Worm (Caenorhabditis elegans): ENCODE measurements around the gene K07C5.2.

K07C5.2 gene

ce11 chrV:10339200-10339599 is at the start of gene K07C5.2:
Gene K07C5.2 (plus strand): TSS chrV:10339500.
- no peak for TF ChIP-seq him-1 (tag; optimal IDR thresholded peaks at IDR 0.05)

DNA sequence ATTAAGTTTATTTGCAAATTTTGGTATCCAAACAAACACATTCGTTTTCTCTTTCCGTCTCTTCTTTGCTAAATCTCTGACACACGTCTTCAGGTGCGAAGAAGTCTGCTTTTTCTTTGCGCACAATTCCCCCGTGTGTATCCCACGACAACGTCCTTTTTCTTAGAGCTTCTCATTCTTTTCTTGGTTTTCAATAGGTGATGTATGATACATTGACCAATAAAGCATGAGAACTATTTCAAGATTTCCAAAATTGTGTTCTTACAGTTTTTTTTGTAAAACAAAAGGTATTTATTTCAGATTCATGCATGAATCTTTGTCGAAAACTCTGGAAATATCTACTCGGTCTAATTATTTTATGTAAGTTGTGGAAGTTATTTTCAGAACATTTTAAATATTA is 49.6 kb upstream of the K07C5.2 start, which contains the start of gene B0024.15:
TSS of gene B0024.15 (plus strand) at position 301 of the 400 bp plus-strand sequence.
- TF ChIP-seq W03F9.2 (tag; optimal IDR thresholded peaks at IDR 0.05) (no peak), him-1 (tag; optimal IDR thresholded peaks at IDR 0.05) (no peak), dao-5 (tag; optimal IDR thresholded peaks at IDR 0.05) (no peak)

DNA sequence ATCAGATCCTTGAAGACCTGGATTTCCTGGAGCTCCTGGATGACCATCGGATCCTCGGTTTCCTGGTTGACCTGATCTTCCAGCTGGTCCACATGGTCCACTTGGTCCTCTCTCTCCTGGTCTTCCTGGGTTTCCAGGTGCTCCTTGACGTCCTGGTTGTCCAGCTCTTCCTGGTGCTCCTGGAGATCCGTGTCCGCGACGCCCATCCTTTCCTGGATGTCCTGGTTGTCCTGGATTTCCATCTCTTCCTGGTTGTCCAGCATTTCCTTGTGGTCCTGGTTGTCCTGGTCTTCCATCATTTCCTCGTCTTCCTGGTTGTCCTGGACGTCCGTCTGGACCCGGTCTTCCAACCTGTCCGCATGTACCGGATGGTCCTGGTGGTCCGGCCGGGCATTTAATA is 47.5 kb upstream of the K07C5.2 start:
- no peak for TF ChIP-seq him-1 (tag; optimal IDR thresholded peaks at IDR 0.05)
- TF ChIP-seq W03F9.2 (tag; optimal IDR thresholded peaks at IDR 0.05) = no peak
- TF ChIP-seq dao-5 (tag; optimal IDR thresholded peaks at IDR 0.05) = no peak

DNA sequence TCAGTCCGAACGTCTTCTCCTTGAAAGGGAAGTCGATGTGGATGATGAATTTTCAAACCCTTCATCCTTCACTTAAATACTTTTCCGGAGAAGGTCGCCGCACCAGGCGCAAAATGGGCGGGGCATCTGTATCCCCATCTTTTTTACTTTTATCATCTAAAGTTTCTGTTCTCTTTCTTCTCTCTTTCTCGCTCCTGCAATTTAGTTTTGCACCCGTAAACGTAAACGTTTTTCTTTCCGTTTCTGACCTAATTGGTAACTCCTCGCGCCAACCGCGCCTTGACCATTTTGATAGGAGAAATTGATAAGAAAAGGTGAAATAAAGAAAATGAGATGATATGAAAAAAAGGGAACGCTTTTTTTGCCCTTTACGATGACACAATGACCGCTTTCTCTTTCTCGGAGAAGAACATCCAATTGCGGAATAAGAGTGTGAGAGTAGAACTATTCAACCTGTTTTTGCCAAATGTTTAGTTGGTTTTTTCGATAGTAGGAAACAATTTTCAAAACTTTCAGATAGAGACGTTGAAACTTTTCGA is 46.4 kb upstream of the K07C5.2 start, which contains the start of gene col-149:
TSS of gene col-149 (minus strand) at position 51 of the 539 bp plus-strand sequence.
- TF ChIP-seq him-1 (tag; optimal IDR thresholded peaks at IDR 0.05) (no peak), W03F9.2 (tag; optimal IDR thresholded peaks at IDR 0.05) (no peak), dao-5 (tag; optimal IDR thresholded peaks at IDR 0.05) (no peak)

- TF ChIP-seq W03F9.2 (tag; optimal IDR thresholded peaks at IDR 0.05) = no peak
- TF ChIP-seq dao-5 (tag; optimal IDR thresholded peaks at IDR 0.05) = no peak
- no peak for TF ChIP-seq him-1 (tag; optimal IDR thresholded peaks at IDR 0.05)
These were observed 44.8 kb upstream of the K07C5.2 start, which contains the start of gene col-150 for ce11 chrV:10294549-10294948. Gene col-150 (minus strand): TSS chrV:10294649.

DNA sequence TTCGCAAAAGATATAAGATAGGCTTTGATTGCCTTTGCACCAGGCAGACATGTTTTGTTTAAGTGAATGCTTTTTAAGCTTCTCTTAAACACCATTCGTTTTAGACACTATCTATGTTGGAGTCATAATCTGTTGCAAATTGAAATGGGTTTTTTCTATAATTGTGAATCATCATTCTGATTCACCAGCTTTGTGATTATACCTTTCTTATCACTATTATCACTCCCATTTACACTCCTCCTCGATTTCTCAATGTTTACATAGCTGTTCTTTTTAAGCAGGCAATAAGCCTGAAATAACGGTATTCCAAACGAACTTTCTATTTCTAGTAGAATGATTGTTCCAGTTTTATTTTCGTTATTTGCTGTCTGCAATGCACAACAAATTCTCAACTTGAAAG is 42.2 kb upstream of the K07C5.2 start, which contains the start of gene B0024.4:
TSS of gene B0024.4 (plus strand) at position 301 of the 400 bp plus-strand sequence.
- no peak for TF ChIP-seq him-1 (tag; optimal IDR thresholded peaks at IDR 0.05)
- no peak for TF ChIP-seq W03F9.2 (tag; optimal IDR thresholded peaks at IDR 0.05)
- TF ChIP-seq dao-5 (tag; optimal IDR thresholded peaks at IDR 0.05) = no peak

- no peak for TF ChIP-seq him-1 (tag; optimal IDR thresholded peaks at IDR 0.05)
These were observed 32.0 kb upstream of the K07C5.2 start, which contains the start of gene che-12 for ce11 chrV:10307283-10307682. Gene che-12 (minus strand): TSS chrV:10307383.

ce11 chrV:10313953-10314352 is 25.3 kb upstream of the K07C5.2 start, which contains the start of gene gcy-6:
Gene gcy-6 (minus strand): TSS chrV:10314053.
- TF ChIP-seq him-1 (tag; optimal IDR thresholded peaks at IDR 0.05) (no peak), W03F9.2 (tag; optimal IDR thresholded peaks at IDR 0.05) (no peak), dao-5 (tag; optimal IDR thresholded peaks at IDR 0.05) (no peak)

- TF ChIP-seq him-1 (tag; optimal IDR thresholded peaks at IDR 0.05) = no peak
- TF ChIP-seq W03F9.2 (tag; optimal IDR thresholded peaks at IDR 0.05) = no peak
- no peak for TF ChIP-seq dao-5 (tag; optimal IDR thresholded peaks at IDR 0.05)
These were observed 24.9 kb upstream of the K07C5.2 start, which contains the start of gene trx-2 for ce11 chrV:10314371-10314770. Gene trx-2 (plus strand): TSS chrV:10314671.

ce11 chrV:10317294-10317693 is 22.0 kb upstream of the K07C5.2 start, which contains the start of gene asps-1:
Gene asps-1 (minus strand): TSS chrV:10317394.
- TF ChIP-seq him-1 (tag; optimal IDR thresholded peaks at IDR 0.05) = no peak
- TF ChIP-seq W03F9.2 (tag; optimal IDR thresholded peaks at IDR 0.05) = no peak
- TF ChIP-seq dao-5 (tag; optimal IDR thresholded peaks at IDR 0.05) = no peak

DNA sequence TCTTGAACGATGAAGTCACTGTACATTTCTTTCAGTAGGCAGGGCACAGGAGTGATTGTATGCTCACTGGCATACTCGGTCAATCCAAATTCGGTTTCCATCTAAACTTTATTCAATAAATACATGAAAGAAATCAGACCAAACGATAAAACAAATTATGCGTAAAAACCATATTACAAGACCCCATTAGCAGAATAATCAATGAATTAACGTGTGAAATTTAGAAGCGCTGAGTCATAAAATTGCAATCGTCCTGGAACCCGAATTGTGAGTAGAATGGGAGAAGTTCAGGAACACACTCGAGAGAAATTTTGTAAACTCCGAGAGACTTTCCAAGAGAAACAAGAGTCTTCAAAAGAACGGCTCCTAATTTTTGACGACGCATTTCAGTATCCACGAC is 19.9 kb upstream of the K07C5.2 start, which contains the start of gene B0024.11:
TSS of gene B0024.11 (minus strand) at position 101 of the 400 bp plus-strand sequence.
- no peak for TF ChIP-seq him-1 (tag; optimal IDR thresholded peaks at IDR 0.05)
- no peak for TF ChIP-seq W03F9.2 (tag; optimal IDR thresholded peaks at IDR 0.05)
- TF ChIP-seq dao-5 (tag; optimal IDR thresholded peaks at IDR 0.05) = no peak

- TF ChIP-seq him-1 (tag; optimal IDR thresholded peaks at IDR 0.05) (no peak), dao-5 (tag; optimal IDR thresholded peaks at IDR 0.05) (no peak), W03F9.2 (tag; optimal IDR thresholded peaks at IDR 0.05) (no peak)
These were observed 19.1 kb upstream of the K07C5.2 start, which contains the start of the genes gna-1 and B0024.13 for ce11 chrV:10320101-10320761. Gene gna-1 (minus strand): TSS chrV:10320151. Gene B0024.13 (plus strand): TSS chrV:10320711.

DNA sequence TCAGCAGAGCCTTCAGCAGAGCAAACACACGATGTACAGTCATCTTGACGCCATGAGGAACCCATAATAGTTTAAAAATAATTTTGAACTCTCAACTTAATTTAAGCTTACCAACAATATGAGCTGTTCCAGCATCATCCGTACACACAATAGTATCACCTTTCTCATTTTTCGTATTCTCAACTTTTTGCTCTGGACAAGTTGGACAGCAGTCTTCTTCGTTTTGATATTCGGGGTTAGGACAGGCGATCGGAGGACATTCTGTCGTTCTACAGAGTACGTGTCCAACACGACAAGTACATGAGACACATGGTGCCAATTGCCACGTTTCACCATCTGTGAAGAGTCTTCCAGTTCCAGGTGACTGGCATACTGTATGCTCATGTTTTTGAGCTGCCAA is 15.8 kb upstream of the K07C5.2 start:
- TF ChIP-seq dao-5 (tag; optimal IDR thresholded peaks at IDR 0.05) = no peak
- no peak for TF ChIP-seq him-1 (tag; optimal IDR thresholded peaks at IDR 0.05)
- TF ChIP-seq W03F9.2 (tag; optimal IDR thresholded peaks at IDR 0.05) = no peak

DNA sequence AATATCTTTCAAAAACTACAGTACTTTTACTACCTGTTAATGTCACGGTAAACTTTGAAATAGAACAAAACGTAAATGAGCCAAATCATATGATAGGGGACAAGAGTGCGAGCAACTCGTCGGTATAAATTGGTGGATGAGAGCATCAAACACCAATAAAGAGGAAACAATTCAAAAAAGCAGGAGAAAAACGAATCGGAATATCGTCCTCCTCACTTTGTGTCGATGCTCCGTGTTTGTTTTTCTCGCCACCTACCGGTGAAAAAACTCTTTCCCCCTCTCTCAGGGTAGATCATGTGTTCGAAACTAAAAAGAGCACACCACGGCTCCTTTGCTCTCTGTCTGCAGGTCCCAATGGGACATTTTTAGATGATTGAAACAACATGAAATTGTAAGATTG is 11.2 kb upstream of the K07C5.2 start:
- TF ChIP-seq W03F9.2 (tag; optimal IDR thresholded peaks at IDR 0.05) = no peak
- TF ChIP-seq him-1 (tag; optimal IDR thresholded peaks at IDR 0.05) = no peak
- TF ChIP-seq dao-5 (tag; optimal IDR thresholded peaks at IDR 0.05) = no peak

Data from whole organism, L4/young adult.